Fruit fly (Drosophila melanogaster) whole organism, embryonic: ENCODE data around the gene Rtc1.

Source experiments
- Ada2b ChIP-seq: fragments of 200-800 bp; sonication (Bioruptor generic); IDR thresholded peaks from 2 replicates; pipeline ENCODE4 v1.3.6; 2022; ENCODE audit warnings: missing biosample characterization, missing genetic modification characterization
- Bdp1 ChIP-seq: fragments of 200-800 bp; sonication (Bioruptor generic); optimal IDR thresholded peaks from 3 replicates; lab custom pipeline; 2016; ENCODE audit warnings: missing biosample characterization, missing genetic modification characterization
- CG10267 ChIP-seq: fragments of 200-800 bp; sonication (Bioruptor generic); optimal IDR thresholded peaks from 2 replicates; lab custom pipeline; 2018; ENCODE audit warnings: missing biosample characterization, mild to moderate bottlenecking, missing genetic modification characterization, moderate library complexity
- CG11696 ChIP-seq: fragments of 200-800 bp; sonication (Bioruptor generic); IDR thresholded peaks from 2 replicates; pipeline ENCODE4 v1.3.6; 2022; ENCODE audit warnings: missing biosample characterization, missing genetic modification characterization
- CG12236 ChIP-seq: fragments of 200-800 bp; sonication (Bioruptor generic); optimal IDR thresholded peaks from 2 replicates; lab custom pipeline; 2016; ENCODE audit warnings: missing biosample characterization, missing genetic modification characterization
- CG1233 ChIP-seq: fragments of 200-800 bp; sonication (Bioruptor generic); optimal IDR thresholded peaks from 4 replicates; lab custom pipeline; 2018; ENCODE audit warnings: missing biosample characterization, mild to moderate bottlenecking, missing genetic modification characterization
- CG12942 ChIP-seq: fragments of 200-800 bp; sonication (Bioruptor generic); optimal IDR thresholded peaks from 3 replicates; lab custom pipeline; 2016; ENCODE audit warnings: missing biosample characterization, missing genetic modification characterization
- CG13775 ChIP-seq: fragments of 200-800 bp; sonication (Bioruptor generic); optimal IDR thresholded peaks from 3 replicates; lab custom pipeline; 2017; ENCODE audit warnings: missing biosample characterization, mild to moderate bottlenecking, missing genetic modification characterization
- CG2116 ChIP-seq: fragments of 200-800 bp; sonication (Bioruptor generic); optimal IDR thresholded peaks from 3 replicates; lab custom pipeline; 2018; ENCODE audit warnings: missing biosample characterization, mild to moderate bottlenecking, missing genetic modification characterization
- CG3065 ChIP-seq: fragments of 200-800 bp; sonication (Bioruptor generic); optimal IDR thresholded peaks from 2 replicates; lab custom pipeline; 2016; ENCODE audit warnings: missing biosample characterization, missing genetic modification characterization
- CG34422 ChIP-seq: fragments of 200-800 bp; sonication (Bioruptor generic); IDR thresholded peaks from 3 replicates; pipeline ENCODE4 v1.3.6; 2022; ENCODE audit warnings: missing biosample characterization, missing genetic modification characterization
- CG4360 ChIP-seq: fragments of 200-800 bp; sonication (Bioruptor generic); IDR thresholded peaks from 2 replicates; pipeline ENCODE4 v1.3.6; 2022; ENCODE audit warnings: missing biosample characterization, missing genetic modification characterization
- CG4617 ChIP-seq: fragments of 200-800 bp; sonication (Bioruptor generic); optimal IDR thresholded peaks from 3 replicates; lab custom pipeline; 2016; ENCODE audit warnings: missing biosample characterization, missing genetic modification characterization, borderline replicate concordance
- CG5180 ChIP-seq: fragments of 200-800 bp; sonication (Bioruptor generic); optimal IDR thresholded peaks from 3 replicates; lab custom pipeline; 2017; ENCODE audit warnings: missing biosample characterization, missing genetic modification characterization, mild to moderate bottlenecking, moderate library complexity, missing genetic modification reagents
- CG5245 ChIP-seq: fragments of 200-800 bp; sonication (Bioruptor generic); optimal IDR thresholded peaks from 3 replicates; lab custom pipeline; 2016; ENCODE audit warnings: missing biosample characterization, missing genetic modification characterization
- CG6654 ChIP-seq: fragments of 200-800 bp; sonication (Bioruptor generic); optimal IDR thresholded peaks from 2 replicates; lab custom pipeline; 2017; ENCODE audit warnings: missing biosample characterization, mild to moderate bottlenecking, missing genetic modification characterization
- CG6765 ChIP-seq: fragments of 200-800 bp; sonication (Bioruptor generic); optimal IDR thresholded peaks from 3 replicates; lab custom pipeline; 2017; ENCODE audit warnings: missing biosample characterization, mild to moderate bottlenecking, missing genetic modification characterization
- CG8478 ChIP-seq: fragments of >200 bp; optimal IDR thresholded peaks from 2 replicates; lab custom pipeline; 2018
- D ChIP-seq, 2 experiments: fragments of 200-800 bp in 1 of 2; fragments of >200 bp in 1 of 2; sonication (Bioruptor generic) in 1 of 2; optimal IDR thresholded peaks; 2 replicates in 1 of 2; 3 replicates in 1 of 2; lab custom pipeline; 2017; ENCODE audit warnings: mild to moderate bottlenecking in 1 of 2, missing biosample characterization in 1 of 2, missing genetic modification characterization in 1 of 2, missing genetic modification reagents in 1 of 2
- Dll ChIP-seq: fragments of 200-800 bp; sonication (Bioruptor generic); IDR thresholded peaks from 4 replicates; pipeline ENCODE4 v1.3.6; 2022; ENCODE audit warnings: missing biosample characterization, missing genetic modification characterization; ENCODE audit not compliant: partially characterized antibody
- Gug ChIP-seq: fragments of 200-800 bp; sonication (Bioruptor generic); IDR thresholded peaks from 4 replicates; pipeline ENCODE4 v1.3.6; 2022; ENCODE audit warnings: missing biosample characterization, missing genetic modification characterization
- HLHmδ ChIP-seq: fragments of 200-800 bp; sonication (Bioruptor generic); optimal IDR thresholded peaks from 2 replicates; lab custom pipeline; 2018; ENCODE audit warnings: missing biosample characterization, mild to moderate bottlenecking, missing genetic modification characterization, moderate library complexity
- HmgZ ChIP-seq: fragments of 200-800 bp; sonication (Bioruptor generic); optimal IDR thresholded peaks from 2 replicates; lab custom pipeline; 2018; ENCODE audit warnings: missing biosample characterization, mild to moderate bottlenecking, missing genetic modification characterization
- Hmx ChIP-seq: fragments of 200-800 bp; sonication (Bioruptor generic); optimal IDR thresholded peaks from 2 replicates; lab custom pipeline; 2016; ENCODE audit warnings: missing biosample characterization, missing genetic modification characterization
- Hr3 ChIP-seq: fragments of 200-800 bp; sonication (Bioruptor generic); optimal IDR thresholded peaks from 3 replicates; lab custom pipeline; 2016; ENCODE audit warnings: missing biosample characterization, missing genetic modification characterization
- Kr ChIP-seq: fragments of 200-800 bp; sonication (Bioruptor generic); optimal IDR thresholded peaks from 2 replicates; lab custom pipeline; 2017; ENCODE audit warnings: missing biosample characterization, mild to moderate bottlenecking, missing genetic modification characterization
- Lhr ChIP-seq: fragments of 200-800 bp; sonication (Bioruptor generic); optimal IDR thresholded peaks from 3 replicates; lab custom pipeline; 2017; ENCODE audit warnings: mild to moderate bottlenecking, missing biosample characterization, missing genetic modification reagents, missing genetic modification characterization
- NfI ChIP-seq: fragments of 200-800 bp; sonication (Bioruptor generic); optimal IDR thresholded peaks from 3 replicates; lab custom pipeline; 2018; ENCODE audit warnings: missing biosample characterization, mild to moderate bottlenecking, missing genetic modification characterization, moderate library complexity
- ara ChIP-seq: fragments of 200-800 bp; sonication (Bioruptor generic); IDR thresholded peaks from 2 replicates; pipeline ENCODE4 v1.3.6; 2022; ENCODE audit warnings: missing biosample characterization, missing genetic modification characterization
- chn ChIP-seq: fragments of 200-800 bp; sonication (Bioruptor generic); optimal IDR thresholded peaks from 2 replicates; lab custom pipeline; 2016; ENCODE audit warnings: missing biosample characterization, missing genetic modification characterization
- exex ChIP-seq: fragments of 200-800 bp; sonication (Bioruptor generic); optimal IDR thresholded peaks from 4 replicates; lab custom pipeline; 2018; ENCODE audit warnings: missing biosample characterization, mild to moderate bottlenecking, missing genetic modification characterization, moderate library complexity
- eyg ChIP-seq: fragments of 200-800 bp; sonication (Bioruptor generic); optimal IDR thresholded peaks from 3 replicates; lab custom pipeline; 2016; ENCODE audit warnings: missing biosample characterization, missing genetic modification characterization
- fd64A ChIP-seq: fragments of 200-800 bp; sonication (Bioruptor generic); optimal IDR thresholded peaks from 3 replicates; lab custom pipeline; 2018; ENCODE audit warnings: missing biosample characterization, mild to moderate bottlenecking, missing genetic modification characterization
- fd96Cb ChIP-seq: fragments of 200-800 bp; sonication (Bioruptor generic); optimal IDR thresholded peaks from 2 replicates; lab custom pipeline; 2018; ENCODE audit warnings: missing biosample characterization, mild to moderate bottlenecking, missing genetic modification characterization, moderate library complexity
- kah ChIP-seq: fragments of 200-800 bp; sonication (Bioruptor generic); optimal IDR thresholded peaks from 2 replicates; lab custom pipeline; 2018; ENCODE audit warnings: missing biosample characterization, mild to moderate bottlenecking, missing genetic modification characterization
- ken ChIP-seq: fragments of 200-800 bp; sonication (Bioruptor generic); IDR thresholded peaks from 3 replicates; pipeline ENCODE4 v1.3.6; 2022; ENCODE audit warnings: missing biosample characterization, missing genetic modification characterization
- klu ChIP-seq: fragments of 200-800 bp; sonication (Bioruptor generic); IDR thresholded peaks from 2 replicates; pipeline ENCODE4 v1.3.6; 2022; ENCODE audit warnings: missing biosample characterization, missing genetic modification characterization
- lilli ChIP-seq: fragments of 200-800 bp; sonication (Bioruptor generic); optimal IDR thresholded peaks from 3 replicates; lab custom pipeline; 2016; ENCODE audit warnings: missing biosample characterization, missing genetic modification characterization
- mirr ChIP-seq: fragments of 200-800 bp; sonication (Bioruptor generic); optimal IDR thresholded peaks from 3 replicates; lab custom pipeline; 2018; ENCODE audit warnings: missing biosample characterization, mild to moderate bottlenecking, missing genetic modification characterization
- onecut ChIP-seq: fragments of 200-800 bp; sonication (Bioruptor generic); IDR thresholded peaks from 2 replicates; pipeline ENCODE4 v1.3.6; 2022; ENCODE audit warnings: missing biosample characterization, missing genetic modification characterization
- pnt ChIP-seq: fragments of 200-800 bp; sonication (Bioruptor generic); optimal IDR thresholded peaks from 3 replicates; lab custom pipeline; 2016; ENCODE audit warnings: missing biosample characterization, missing genetic modification characterization
- pzg ChIP-seq: fragments of 200-800 bp; sonication (Bioruptor generic); optimal IDR thresholded peaks from 3 replicates; lab custom pipeline; 2018; ENCODE audit warnings: missing biosample characterization, mild to moderate bottlenecking, missing genetic modification characterization, moderate library complexity
- sens ChIP-seq: fragments of 200-800 bp; sonication (Bioruptor generic); peaks from one replicate; lab custom pipeline; 2016; ENCODE audit warnings: missing biosample characterization, missing genetic modification characterization
- sens-2 ChIP-seq: fragments of 200-800 bp; sonication (Bioruptor generic); IDR thresholded peaks from 2 replicates; pipeline ENCODE4 v1.3.6; 2022; ENCODE audit warnings: missing biosample characterization, missing genetic modification characterization
- shn ChIP-seq: fragments of 200-800 bp; sonication (Bioruptor generic); optimal IDR thresholded peaks from 3 replicates; lab custom pipeline; 2016; ENCODE audit warnings: missing biosample characterization, missing genetic modification characterization
- slou ChIP-seq: fragments of 200-800 bp; sonication (Bioruptor generic); optimal IDR thresholded peaks from 3 replicates; lab custom pipeline; 2016; ENCODE audit warnings: missing biosample characterization, missing genetic modification characterization
- sna ChIP-seq: fragments of 200-800 bp; sonication (Bioruptor generic); IDR thresholded peaks from 2 replicates; pipeline ENCODE4 v1.3.6; 2022; ENCODE audit warnings: missing biosample characterization, missing genetic modification characterization; ENCODE audit not compliant: partially characterized antibody
- so ChIP-seq: fragments of 200-800 bp; sonication (Bioruptor generic); IDR thresholded peaks from 3 replicates; pipeline ENCODE4 v1.3.6; 2022; ENCODE audit warnings: missing biosample characterization, missing genetic modification characterization
- tgo ChIP-seq: fragments of 200-800 bp; sonication (Bioruptor generic); IDR thresholded peaks from 3 replicates; pipeline ENCODE4 v1.3.6; 2022; ENCODE audit warnings: missing biosample characterization, missing genetic modification characterization
- tna ChIP-seq: fragments of 200-800 bp; sonication (Bioruptor generic); IDR thresholded peaks from 2 replicates; pipeline ENCODE4 v1.3.6; 2022; ENCODE audit warnings: missing biosample characterization, missing genetic modification characterization; ENCODE audit not compliant: partially characterized antibody
- zen ChIP-seq: fragments of 200-800 bp; sonication (Bioruptor generic); optimal IDR thresholded peaks from 3 replicates; lab custom pipeline; 2018; ENCODE audit warnings: missing biosample characterization, mild to moderate bottlenecking, missing genetic modification characterization, moderate library complexity

Gene Rtc1

DNA sequence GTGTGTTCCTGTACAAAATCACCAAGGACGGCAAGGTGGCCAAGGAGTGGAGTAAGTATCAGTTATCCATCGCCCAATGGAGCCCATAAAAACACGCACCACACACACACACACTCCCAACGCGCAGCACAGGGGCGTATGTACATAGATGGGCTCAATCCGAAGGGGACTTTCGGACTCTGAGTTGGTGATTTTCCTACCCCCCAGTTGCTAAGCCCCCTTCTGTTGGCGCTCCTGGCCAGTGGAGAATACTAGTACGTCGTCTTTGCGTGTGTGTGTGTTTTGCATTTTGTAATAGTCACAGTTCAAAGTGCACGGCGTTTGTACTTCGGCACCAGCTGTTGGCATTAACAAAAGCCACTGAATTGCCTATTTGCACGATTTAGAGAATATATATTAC is 16.9 kb upstream of the Rtc1 start (continued):
- TF ChIP-seq sna (no peak), D (optimal IDR thresholded peaks at IDR 0.05; lab: Kevin White, UChicago) (no peak), D (GFP tag; optimal IDR thresholded peaks at IDR 0.05; lab: Kevin White, UChicago) (peak; percentile 45), shn (GFP tag; lab: Kevin White, UChicago) (peak; percentile 70), chn (GFP tag; lab: Kevin White, UChicago) (peak; percentile 72), CG5245 (peak; percentile 67), HmgZ (tag; lab: Kevin White, UChicago) (peak; percentile 76), CG6654 (GFP tag; lab: Kevin White, UChicago) (peak; percentile 11), CG11696 (GFP tag; lab: Robert Waterston, UW) (peak; percentile 51; the same call in 1 of the 2 replicates), sens (GFP tag; lab: Kevin White, UChicago) (peak; percentile 88), Lhr (GFP tag; lab: Kevin White, UChicago) (no peak), ara (GFP tag; lab: Robert Waterston, UW) (peak; percentile 72), ken (peak; percentile 82), Gug (GFP tag; lab: Robert Waterston, UW) (peak; percentile 95), tgo (peak; percentile 79), HLHmδ (peak; percentile 64), CG8478 (lab: Kevin White, UChicago) (no peak), klu (GFP tag; lab: Robert Waterston, UW) (peak; percentile 44; the same call in 1 of the 2 replicates), eyg (GFP tag; lab: Kevin White, UChicago) (peak; percentile 34), mirr (GFP tag; lab: Kevin White, UChicago) (peak; percentile 87), CG3065 (GFP tag; lab: Kevin White, UChicago) (peak; percentile 46), kah (GFP tag; lab: Kevin White, UChicago) (peak; percentile 56), onecut (peak; percentile 86), CG4360 (GFP tag; lab: Robert Waterston, UW) (no peak), tna (GFP tag; lab: Robert Waterston, UW) (no peak), CG5180 (GFP tag; lab: Kevin White, UChicago) (peak; percentile 67), fd96Cb (tag; lab: Kevin White, UChicago) (peak; percentile 65), Ada2b (GFP tag; lab: Robert Waterston, UW) (peak; percentile 85), zen (no peak), exex (tag; lab: Kevin White, UChicago) (peak; percentile 42), fd64A (GFP tag; lab: Kevin White, UChicago) (peak; percentile 15), so (peak; percentile 62; the same call in 1 of the 3 replicates), CG13775 (no peak), CG1233 (peak; percentile 56), CG12236 (GFP tag; lab: Kevin White, UChicago) (peak; percentile 49), Hr3 (GFP tag; lab: Kevin White, UChicago) (peak; percentile 64), slou (peak; percentile 1), CG2116 (GFP tag; lab: Kevin White, UChicago) (no peak), CG12942 (GFP tag; lab: Kevin White, UChicago) (peak; percentile 61), NfI (GFP tag; lab: Kevin White, UChicago) (peak; percentile 84), Dll (GFP tag; lab: Robert Waterston, UW) (no peak), pnt (peak; percentile 76), Kr (no peak), CG6765 (GFP tag; lab: Kevin White, UChicago) (peak; percentile 80), CG4617 (GFP tag; lab: Kevin White, UChicago) (peak; percentile 55), CG10267 (tag; lab: Kevin White, UChicago) (peak; percentile 48), pzg (GFP tag; lab: Kevin White, UChicago) (no peak), Hmx (GFP tag; lab: Kevin White, UChicago) (no peak), Bdp1 (GFP tag; lab: Kevin White, UChicago) (peak; percentile 49), sens-2 (GFP tag; lab: Robert Waterston, UW) (peak; percentile 55; the same call in 1 of the 2 replicates), CG34422 (peak; percentile 75), lilli (GFP tag; lab: Kevin White, UChicago) (peak; percentile 82)
